Worm (Caenorhabditis elegans) whole organism, late embryonic: ENCODE data around the gene vps-33.2.

Experiments used
- C38D4.7 ChIP-seq: fragments of 200-800 bp; sonication (Bioruptor generic); optimal IDR thresholded peaks from 2 replicates; lab custom pipeline; 2018; ENCODE audit warnings: mild to moderate bottlenecking, missing genetic modification characterization, moderate library complexity, missing compliant biosample characterization
- K02D7.2 ChIP-seq: sonication (generic microtip); optimal IDR thresholded peaks from 2 replicates; lab custom pipeline; 2017; ENCODE audit warnings: mild to moderate bottlenecking, missing genetic modification characterization, missing compliant biosample characterization
- K09A11.1 ChIP-seq: sonication (generic microtip); optimal IDR thresholded peaks from 2 replicates; lab custom pipeline; 2017; ENCODE audit warnings: antibody characterized with exemption, mild to moderate bottlenecking, missing genetic modification characterization, missing compliant biosample characterization; ENCODE audit not compliant: insufficient read depth
- Y22D7AL.16 ChIP-seq: sonication (generic microtip); optimal IDR thresholded peaks from 2 replicates; lab custom pipeline; 2016; ENCODE audit warnings: missing genetic modification characterization, missing compliant biosample characterization
- ahr-1 ChIP-seq: sonication (generic microtip); optimal IDR thresholded peaks from 2 replicates; lab custom pipeline; 2016; ENCODE audit warnings: missing genetic modification characterization, missing compliant biosample characterization
- ama-1 ChIP-seq: fragments of 150-350 bp; optimal IDR thresholded peaks from 2 replicates; lab custom pipeline; 2014
- ceh-22 ChIP-seq: sonication (generic microtip); optimal IDR thresholded peaks from 2 replicates; lab custom pipeline; 2017; ENCODE audit warnings: missing biosample characterization, missing genetic modification characterization
- ceh-24 ChIP-seq: sonication (generic microtip); optimal IDR thresholded peaks from 2 replicates; lab custom pipeline; 2016; ENCODE audit warnings: mild to moderate bottlenecking, missing genetic modification characterization, missing compliant biosample characterization
- ceh-30 ChIP-seq: fragments of 150-350 bp; optimal IDR thresholded peaks from 2 replicates; lab custom pipeline; 2014; ENCODE audit warnings: missing biosample characterization, missing genetic modification characterization
- ceh-31 ChIP-seq: sonication (generic microtip); optimal IDR thresholded peaks from 2 replicates; lab custom pipeline; 2016; ENCODE audit warnings: missing genetic modification characterization, missing compliant biosample characterization
- ceh-9 ChIP-seq: sonication (generic microtip); optimal IDR thresholded peaks from 2 replicates; lab custom pipeline; 2016; ENCODE audit warnings: mild to moderate bottlenecking, missing genetic modification characterization, inconsistent platforms, missing compliant biosample characterization
- che-1 ChIP-seq: sonication (generic microtip); optimal IDR thresholded peaks from 2 replicates; lab custom pipeline; 2016; ENCODE audit warnings: mild to moderate bottlenecking, missing genetic modification characterization, missing compliant biosample characterization
- dmd-4 ChIP-seq: sonication (generic microtip); optimal IDR thresholded peaks from 2 replicates; lab custom pipeline; 2016; ENCODE audit warnings: borderline replicate concordance, missing genetic modification characterization, missing compliant biosample characterization
- elt-4 ChIP-seq: sonication (generic microtip); optimal IDR thresholded peaks from 2 replicates; lab custom pipeline; 2016; ENCODE audit warnings: missing genetic modification characterization, missing compliant biosample characterization
- lim-6 ChIP-seq: sonication (generic microtip); optimal IDR thresholded peaks from 2 replicates; lab custom pipeline; 2016; ENCODE audit warnings: missing genetic modification characterization, missing compliant biosample characterization
- mec-3 ChIP-seq: sonication (generic microtip); optimal IDR thresholded peaks from 2 replicates; lab custom pipeline; 2016; ENCODE audit warnings: borderline replicate concordance, missing genetic modification characterization, missing compliant biosample characterization
- nhr-232 ChIP-seq: sonication (generic microtip); optimal IDR thresholded peaks from 2 replicates; lab custom pipeline; 2016; ENCODE audit warnings: missing genetic modification characterization, missing compliant biosample characterization
- pag-3 ChIP-seq: sonication (generic microtip); optimal IDR thresholded peaks from 2 replicates; lab custom pipeline; 2016; ENCODE audit warnings: missing compliant biosample characterization, missing genetic modification characterization, borderline replicate concordance
- pat-9 ChIP-seq: fragments of 200-800 bp; sonication (Bioruptor generic); optimal IDR thresholded peaks from 2 replicates; lab custom pipeline; 2018; ENCODE audit warnings: mild to moderate bottlenecking, missing genetic modification characterization, moderate library complexity, missing compliant biosample characterization
- pha-4 ChIP-seq: fragments of 150-350 bp; optimal IDR thresholded peaks from 2 replicates; lab custom pipeline; 2018; ENCODE audit warnings: missing biosample characterization, missing genetic modification reagents, missing genetic modification characterization
- pqm-1 ChIP-seq: sonication (generic microtip); optimal IDR thresholded peaks from 2 replicates; lab custom pipeline; 2016; ENCODE audit warnings: missing genetic modification characterization, missing compliant biosample characterization
- pros-1 ChIP-seq: fragments of 150-350 bp; optimal IDR thresholded peaks from 2 replicates; lab custom pipeline; 2014; ENCODE audit warnings: missing biosample characterization, missing genetic modification reagents, missing genetic modification characterization
- sdc-2 ChIP-seq: sonication (generic microtip); optimal IDR thresholded peaks from 2 replicates; lab custom pipeline; 2016; ENCODE audit warnings: missing genotype, missing genetic modification characterization, missing compliant biosample characterization
- sox-2 ChIP-seq: fragments of 200-800 bp; sonication (Bioruptor generic); IDR thresholded peaks from 2 replicates; pipeline ENCODE4 v1.3.6; 2022; ENCODE audit warnings: missing genetic modification reagents, missing genetic modification characterization, missing compliant biosample characterization
- syd-9 ChIP-seq: sonication (generic microtip); optimal IDR thresholded peaks from 2 replicates; lab custom pipeline; 2016; ENCODE audit warnings: mild to moderate bottlenecking, missing genetic modification characterization, moderate library complexity, missing compliant biosample characterization
- tbx-7 ChIP-seq: sonication (generic microtip); optimal IDR thresholded peaks from 2 replicates; lab custom pipeline; 2016; ENCODE audit warnings: missing genotype, missing genetic modification characterization, missing compliant biosample characterization
- unc-3 ChIP-seq, 2 experiments: fragments of 200-800 bp in 1 of 2; sonication (Bioruptor generic) in 1 of 2; sonication (generic microtip) in 1 of 2; conservative IDR thresholded peaks in 1 of 2; optimal IDR thresholded peaks in 1 of 2; 2 replicates each; pipeline versions ENCODE4 v1.3.6 to Lab custom; 2016 to 2022; ENCODE audit warnings: missing compliant biosample characterization in 2 of 2, missing genetic modification characterization in 2 of 2, missing genetic modification reagents in 1 of 2
- unc-55 ChIP-seq: sonication (generic microtip); optimal IDR thresholded peaks from 2 replicates; lab custom pipeline; 2017; ENCODE audit warnings: missing biosample characterization, missing genetic modification reagents, missing genetic modification characterization
- ztf-16 ChIP-seq: sonication (generic microtip); optimal IDR thresholded peaks from 2 replicates; lab custom pipeline; 2017; ENCODE audit warnings: missing genetic modification characterization, missing compliant biosample characterization

Gene vps-33.2

DNA sequence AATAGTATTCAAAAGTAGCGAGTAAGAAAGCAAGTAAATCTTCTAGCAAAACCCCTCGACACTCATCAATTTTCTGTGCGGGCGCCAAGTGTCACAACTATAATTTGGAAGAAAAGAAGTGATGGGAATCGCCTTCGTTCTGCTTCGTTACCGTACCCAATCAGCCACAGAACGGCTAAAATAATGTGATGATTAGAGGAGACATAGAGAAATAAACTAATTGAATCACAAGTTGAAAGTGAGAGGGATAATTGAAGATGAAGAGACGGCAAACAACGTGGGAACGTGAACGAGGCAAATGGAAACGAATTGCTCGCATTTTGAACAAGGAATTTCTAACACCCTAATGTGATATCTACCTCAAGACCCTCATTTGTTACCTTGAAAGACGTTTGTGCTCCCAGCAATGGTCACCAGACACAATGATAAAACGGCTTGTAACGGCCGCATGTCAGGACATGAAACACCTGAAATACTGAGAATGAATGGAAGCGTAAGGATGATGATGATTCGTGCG is 41.7 kb downstream of the vps-33.2 start, which contains the start of gene T19D12.6:
Gene T19D12.6, minus strand, starts transcription at position 467 of the 517 bp plus-strand sequence.
- TF ChIP-seq dmd-4 (tag; lab: Kevin White, UChicago) (no peak), che-1 (tag; lab: Kevin White, UChicago) (no peak), pha-4 (tag; lab: Kevin White, UChicago) (no peak), unc-3 (GFP tag; conservative IDR thresholded peaks at IDR 0.05; lab: Robert Waterston, UW) (no peak), unc-3 (tag; optimal IDR thresholded peaks at IDR 0.05; lab: Kevin White, UChicago) (no peak), pros-1 (tag; lab: Kevin White, UChicago) (no peak), ceh-9 (tag; lab: Kevin White, UChicago) (no peak)

DNA sequence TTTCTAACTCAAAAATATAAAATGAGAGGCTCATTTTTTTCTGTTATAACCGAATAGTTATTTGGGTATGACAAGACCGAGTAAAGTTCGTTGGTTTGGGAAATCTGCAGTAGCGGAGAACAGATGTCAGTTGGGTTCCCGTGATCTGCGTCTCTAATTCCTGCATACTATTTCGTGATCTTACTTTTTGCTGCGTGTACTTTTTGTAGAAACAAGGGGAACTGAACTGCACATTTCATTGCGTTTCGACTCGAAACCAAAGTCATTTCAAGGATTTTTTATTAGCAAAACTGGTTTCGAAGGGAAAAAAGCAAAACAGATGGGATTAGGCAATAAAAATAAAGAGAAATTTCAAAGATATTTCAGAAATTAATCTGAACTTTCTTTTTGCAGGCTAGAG is 45.9 kb downstream of the vps-33.2 start:
- no peak for TF ChIP-seq pqm-1 (tag; lab: Kevin White, UChicago)
- TF ChIP-seq ceh-30 = no peak
- TF ChIP-seq mec-3 (tag; lab: Kevin White, UChicago) = no peak
- no peak for TF ChIP-seq K02D7.2 (tag; lab: Kevin White, UChicago)
- no peak for TF ChIP-seq ceh-24 (tag; lab: Kevin White, UChicago)
- no peak for TF ChIP-seq ahr-1 (tag; lab: Kevin White, UChicago)
- TF ChIP-seq sox-2 (GFP tag; lab: Robert Waterston, UW) = no peak
- TF ChIP-seq syd-9 (tag; lab: Kevin White, UChicago) = no peak

DNA sequence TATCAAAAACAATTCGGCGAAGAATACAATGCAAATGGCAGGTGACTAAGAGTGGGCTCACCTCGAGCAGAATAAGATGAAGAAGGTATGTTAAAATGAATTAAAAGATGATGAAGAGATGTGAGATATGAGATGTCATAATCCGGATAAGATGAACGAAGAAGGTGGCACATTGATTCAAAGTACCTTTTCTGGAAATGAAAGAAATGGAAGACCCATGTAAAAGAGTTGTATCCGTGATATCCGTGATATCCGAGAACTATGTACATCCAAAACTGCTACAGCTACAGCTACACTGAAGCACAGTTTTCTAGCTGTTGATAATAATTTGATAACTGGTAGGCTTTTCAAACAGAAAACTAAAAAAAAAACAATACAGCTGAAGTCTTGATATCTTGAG is 48.0 kb downstream of the vps-33.2 start, which contains the start of gene oig-8:
Gene oig-8, minus strand, starts transcription at position 101 of the 400 bp plus-strand sequence.
- no peak for TF ChIP-seq ztf-16 (tag; lab: Kevin White, UChicago)
- no peak for TF ChIP-seq ceh-30
- no peak for TF ChIP-seq unc-55 (GFP tag; lab: Kevin White, UChicago)
- no peak for TF ChIP-seq K09A11.1 (tag; lab: Kevin White, UChicago)
- TF ChIP-seq ceh-31 = no peak
- no peak for TF ChIP-seq nhr-232 (tag; lab: Kevin White, UChicago)
- no peak for TF ChIP-seq Y22D7AL.16
- no peak for TF ChIP-seq tbx-7 (tag; lab: Kevin White, UChicago)
- TF ChIP-seq pqm-1 (tag; lab: Kevin White, UChicago) = no peak
- no peak for TF ChIP-seq pat-9 (tag; lab: Kevin White, UChicago)
- no peak for TF ChIP-seq ceh-22 (tag; lab: Kevin White, UChicago)
- TF ChIP-seq che-1 (tag; lab: Kevin White, UChicago) = no peak
- TF ChIP-seq elt-4 (tag; lab: Kevin White, UChicago) = no peak
- TF ChIP-seq ceh-9 (tag; lab: Kevin White, UChicago) = no peak
- no peak for TF ChIP-seq mec-3 (tag; lab: Kevin White, UChicago)
- TF ChIP-seq pag-3 = no peak
- TF ChIP-seq sdc-2 (tag; lab: Kevin White, UChicago) = no peak
- no peak for TF ChIP-seq C38D4.7 (GFP tag; lab: Kevin White, UChicago)

DNA sequence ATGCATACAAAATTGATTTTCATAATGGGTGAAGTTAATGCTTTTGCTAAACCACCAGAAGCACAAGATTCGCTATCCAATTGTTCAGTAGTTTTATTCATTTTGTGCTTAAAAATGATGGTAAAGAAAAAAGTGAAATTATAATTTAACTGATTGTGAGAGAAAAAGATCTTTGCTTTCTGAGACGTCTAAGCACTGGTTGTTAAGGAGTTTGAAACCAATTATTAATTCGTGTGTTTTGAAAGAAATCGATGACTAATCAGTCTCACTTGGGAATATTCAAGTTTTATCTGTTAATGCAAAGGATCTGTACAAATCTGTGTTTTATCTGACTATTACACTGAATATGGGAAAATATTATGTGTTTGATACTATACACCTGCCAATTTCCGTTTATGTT is 50.7 kb downstream of the vps-33.2 start, which contains the start of gene sra-26:
Gene sra-26, minus strand, starts transcription at position 101 of the 400 bp plus-strand sequence.
- TF ChIP-seq lim-6 (tag; lab: Kevin White, UChicago) = no peak
- TF ChIP-seq ama-1 (lab: Kevin White, UChicago) = no peak
